Worm (Caenorhabditis elegans): Measurements from ENCODE around the gene T09A5.14.

Gene T09A5.14

DNA sequence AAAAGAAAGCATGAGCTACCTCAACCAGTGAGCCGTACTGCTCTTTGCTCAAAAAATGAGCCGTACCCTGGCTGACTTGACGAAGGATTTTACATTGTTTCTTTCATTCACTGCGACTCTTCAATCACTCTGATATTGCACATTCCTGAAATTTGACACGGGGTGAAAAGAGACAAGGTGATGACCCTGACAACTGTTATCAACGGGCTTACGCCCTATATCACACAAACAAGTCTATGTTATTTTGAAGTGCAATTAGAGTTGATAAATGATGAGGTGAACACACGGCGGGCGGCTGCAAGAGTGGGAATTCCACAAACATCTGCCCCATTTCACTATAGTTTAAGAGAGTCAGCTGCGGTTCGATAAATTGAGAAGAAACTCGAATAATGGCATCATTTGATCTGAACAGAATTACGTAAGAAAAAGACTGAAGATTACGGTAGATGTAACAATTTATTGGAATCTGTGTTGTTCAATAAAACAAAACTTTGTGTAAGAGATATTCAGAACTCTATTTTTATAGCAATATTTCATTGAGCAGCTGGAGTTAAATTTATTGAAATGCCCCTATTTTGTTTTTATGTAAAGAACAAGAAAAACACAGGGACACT lies 4.6 kb downstream of the T09A5.14 start:
- no peak for TF ChIP-seq unc-62 (GFP tag; optimal IDR thresholded peaks at IDR 0.05)

DNA sequence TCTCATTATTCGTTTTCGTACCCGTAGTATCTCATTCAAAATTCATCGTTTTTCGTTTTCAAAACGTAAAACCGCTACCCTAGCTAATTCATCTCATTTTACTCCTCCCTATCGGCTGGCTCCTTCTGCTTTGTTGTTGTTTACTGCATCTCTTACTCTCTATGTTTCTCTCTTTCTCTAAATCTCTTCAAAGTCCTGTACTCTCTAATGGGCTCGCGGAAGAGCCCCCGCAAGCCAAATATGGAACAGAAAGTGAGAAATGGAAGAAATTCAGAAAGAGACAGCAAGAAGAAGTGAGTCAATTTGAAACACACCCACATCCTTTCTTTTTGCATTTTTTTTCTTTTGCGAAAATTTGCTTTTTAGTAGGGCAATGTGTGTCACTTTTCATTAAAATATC lies 6.5 kb downstream of the T09A5.14 start:
- no peak for TF ChIP-seq unc-62 (GFP tag; optimal IDR thresholded peaks at IDR 0.05)

DNA sequence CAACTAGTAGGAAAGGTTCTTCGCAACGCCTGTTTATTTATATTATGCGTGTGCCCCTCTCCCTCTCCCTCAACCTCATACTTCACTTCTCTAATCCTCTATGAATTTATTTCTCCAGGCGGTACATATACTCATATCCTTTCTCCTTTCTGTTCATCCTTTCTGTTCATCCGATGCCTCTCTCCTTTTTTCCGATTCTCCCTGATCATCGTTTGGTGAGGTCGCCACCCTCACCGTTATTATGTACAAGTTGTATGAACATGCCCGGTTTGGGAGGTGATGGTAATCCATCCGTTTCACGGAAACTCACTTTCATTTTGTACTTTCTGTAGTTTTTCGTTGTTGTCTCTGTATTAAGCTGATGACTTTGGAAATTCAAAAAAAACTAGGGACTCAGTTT lies 7.5 kb downstream of the T09A5.14 start:
- no peak for TF ChIP-seq unc-62 (GFP tag; optimal IDR thresholded peaks at IDR 0.05)

DNA sequence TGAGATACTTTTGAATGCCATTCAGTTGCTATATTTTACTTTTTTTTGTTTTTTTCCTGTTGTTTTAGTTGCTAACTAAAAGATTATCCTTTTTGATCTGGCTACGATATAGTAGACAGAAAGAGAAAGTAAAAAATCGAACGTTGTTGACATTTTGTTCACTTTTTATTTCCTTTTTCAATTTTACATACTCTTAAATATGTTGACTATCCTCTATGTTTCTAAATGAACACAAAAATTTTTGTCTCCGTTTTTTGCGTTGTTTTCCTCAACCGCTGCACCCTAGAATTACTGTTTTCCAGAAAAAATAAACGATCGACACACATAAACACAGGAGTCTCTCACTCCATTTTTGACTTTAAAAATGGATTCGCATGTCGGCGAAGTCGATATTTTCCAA lies 9.9 kb downstream of the T09A5.14 start, which contains the start of gene klp-3:
TSS of gene klp-3 (plus strand) at position 301 of the 400 bp plus-strand sequence.
- no peak for TF ChIP-seq unc-62 (GFP tag; optimal IDR thresholded peaks at IDR 0.05)

DNA sequence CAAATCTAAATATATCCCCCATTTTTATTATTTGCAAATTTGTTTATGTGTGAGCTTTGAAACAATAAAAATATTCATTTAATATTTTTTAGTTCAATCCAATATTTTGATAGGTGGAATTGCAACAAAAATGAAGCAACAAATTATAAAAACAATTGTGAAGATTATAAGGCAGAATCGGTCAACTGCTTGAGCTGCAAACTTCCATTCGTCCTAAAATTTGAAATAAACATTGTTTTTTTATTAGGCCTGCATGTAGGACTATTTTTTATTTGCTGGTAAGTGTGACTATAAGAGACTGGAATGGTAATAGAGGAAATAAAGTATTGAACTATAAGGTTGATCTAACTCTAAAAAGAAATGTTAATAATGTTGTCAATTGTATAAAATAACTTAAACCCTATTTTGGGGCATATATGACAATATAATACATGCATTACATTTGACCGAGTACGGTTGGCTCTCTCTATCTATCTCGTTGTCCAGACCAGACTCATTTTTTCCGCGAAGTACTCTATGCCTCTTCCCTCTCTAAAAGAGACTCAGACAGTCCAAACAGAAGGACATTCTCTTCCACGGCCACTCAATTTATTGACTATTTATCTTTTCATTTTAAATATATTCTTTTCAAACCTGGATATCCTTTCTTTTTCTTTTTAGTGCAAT lies 13.6 kb downstream of the T09A5.14 start, which contains the start of gene T09A5.4:
TSS of gene T09A5.4 (plus strand) at position 616 of the 666 bp plus-strand sequence.
- no peak for TF ChIP-seq unc-62 (GFP tag; optimal IDR thresholded peaks at IDR 0.05)

DNA sequence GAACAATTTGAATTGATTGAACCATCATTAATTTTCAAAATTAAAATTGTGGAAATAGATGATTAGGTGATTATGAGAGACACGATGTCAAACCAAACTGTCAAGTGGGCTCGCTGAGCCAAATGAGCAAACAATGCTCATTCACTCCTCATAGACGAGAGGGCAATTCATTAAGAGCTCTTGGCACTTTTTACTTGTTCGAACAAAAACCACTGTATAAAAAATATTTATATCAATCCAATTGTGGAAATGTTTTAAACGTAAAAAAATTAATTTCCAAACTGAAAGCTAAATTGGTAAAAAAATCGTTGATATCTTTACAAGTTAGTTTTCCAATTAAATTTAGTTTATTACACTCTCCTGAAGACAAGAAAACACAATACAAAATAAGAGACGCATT lies 17.5 kb downstream of the T09A5.14 start, which contains the start of gene acr-7:
TSS of gene acr-7 (minus strand) at position 101 of the 400 bp plus-strand sequence.
- no peak for TF ChIP-seq unc-62 (GFP tag; optimal IDR thresholded peaks at IDR 0.05)

DNA sequence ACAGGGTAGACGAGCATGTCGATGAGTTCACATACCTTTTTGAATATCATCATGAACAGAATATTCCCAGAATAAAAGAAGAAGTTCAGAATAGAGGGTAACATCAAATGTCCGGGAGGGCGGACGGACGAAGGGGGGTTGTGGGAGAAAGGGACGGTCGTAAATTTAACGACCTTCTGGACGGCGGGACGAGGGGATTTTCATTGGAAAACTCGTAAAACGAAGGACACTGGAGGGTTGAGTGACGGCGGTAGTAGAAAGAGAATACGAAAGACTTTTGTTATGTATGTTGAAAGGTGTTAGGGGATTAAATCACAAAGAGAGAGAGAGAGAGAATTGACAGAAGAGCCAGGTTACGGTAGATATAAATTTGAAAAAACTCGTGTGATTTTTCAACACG lies 18.4 kb downstream of the T09A5.14 start:
- no peak for TF ChIP-seq unc-62 (GFP tag; optimal IDR thresholded peaks at IDR 0.05)

DNA sequence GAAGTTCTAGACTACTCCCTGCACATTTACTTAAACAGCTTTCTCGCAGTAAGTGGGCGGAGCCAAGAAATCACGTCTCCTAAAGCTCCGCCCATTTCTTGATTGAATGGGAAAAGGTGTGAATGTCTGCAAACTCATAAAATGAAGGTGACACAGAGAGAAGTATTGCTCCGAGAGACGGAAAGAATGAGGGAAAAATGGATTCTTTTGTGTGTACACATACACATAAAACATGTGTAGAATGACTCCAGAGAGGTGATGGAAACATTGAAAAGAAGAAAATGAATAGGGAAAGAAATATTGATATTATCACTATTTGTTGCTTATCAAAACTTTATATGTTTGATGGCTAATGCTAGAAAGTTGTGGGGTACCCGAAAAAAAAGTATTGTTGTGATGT lies 19.3 kb downstream of the T09A5.14 start:
- no peak for TF ChIP-seq unc-62 (GFP tag; optimal IDR thresholded peaks at IDR 0.05)

DNA sequence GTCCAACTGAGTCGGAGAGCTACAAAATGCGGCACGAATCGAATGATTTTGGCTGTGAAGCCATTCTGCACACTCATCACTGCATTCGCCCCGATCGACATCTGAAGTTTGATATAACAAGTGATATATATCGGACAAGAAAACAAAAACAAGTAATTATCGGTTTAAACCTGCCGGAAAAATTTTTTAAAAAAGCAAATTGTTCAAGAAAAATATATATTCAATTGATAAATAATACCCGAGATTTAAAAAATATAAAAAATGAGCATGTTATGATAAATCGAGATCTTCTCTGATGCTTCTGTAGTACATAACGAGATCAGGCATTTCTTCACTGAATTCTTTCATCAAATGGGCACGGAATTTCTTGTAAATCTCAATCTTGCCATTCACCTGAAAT lies 21.5 kb downstream of the T09A5.14 start, which contains the start of gene T09A5.5:
TSS of gene T09A5.5 (minus strand) at position 101 of the 400 bp plus-strand sequence.
- no peak for TF ChIP-seq unc-62 (GFP tag; optimal IDR thresholded peaks at IDR 0.05)

DNA sequence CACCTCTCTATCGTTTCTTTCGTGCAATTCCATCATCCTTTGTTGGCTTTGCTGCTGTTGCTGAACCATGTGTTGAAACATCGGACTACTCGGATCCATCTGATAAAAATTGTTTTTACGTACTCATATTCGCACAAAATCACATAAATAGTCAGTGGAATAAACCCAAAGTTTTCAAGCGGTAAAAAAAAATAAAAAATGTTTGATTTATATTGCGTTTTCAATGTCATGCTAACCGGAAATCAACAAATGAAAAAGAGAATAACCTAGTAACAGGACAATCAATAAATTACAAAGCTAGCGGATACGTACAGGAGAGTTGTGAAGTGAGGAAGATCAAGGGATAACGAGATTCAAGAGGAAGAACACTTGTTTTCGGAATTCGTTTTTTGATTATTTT lies 22.8 kb downstream of the T09A5.14 start, which contains the start of gene mdt-10:
TSS of gene mdt-10 (minus strand) at position 101 of the 400 bp plus-strand sequence.
- TF ChIP-seq unc-62 (GFP tag; optimal IDR thresholded peaks at IDR 0.05) = no peak

DNA sequence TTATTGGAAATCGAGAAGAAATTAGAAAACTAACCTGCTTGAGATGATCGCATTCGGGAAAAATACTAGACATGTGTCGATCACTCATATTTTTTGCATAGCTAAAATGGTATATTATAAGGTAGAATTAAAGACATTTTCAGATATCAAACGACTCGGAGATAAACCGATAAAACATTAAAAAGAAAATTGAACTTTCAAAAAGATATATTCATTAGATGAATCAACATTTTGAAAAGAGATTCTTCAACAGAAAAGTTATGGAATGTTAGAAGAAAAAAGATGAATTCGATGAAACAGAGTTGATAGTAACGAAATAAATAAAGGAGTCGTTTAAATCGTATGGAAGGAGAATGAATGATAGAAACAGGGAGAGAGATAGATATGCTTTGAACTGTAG lies 23.5 kb downstream of the T09A5.14 start, which contains the start of gene mdmh-35:
TSS of gene mdmh-35 (minus strand) at position 101 of the 400 bp plus-strand sequence.
- TF ChIP-seq unc-62 (GFP tag; optimal IDR thresholded peaks at IDR 0.05) = no peak

DNA sequence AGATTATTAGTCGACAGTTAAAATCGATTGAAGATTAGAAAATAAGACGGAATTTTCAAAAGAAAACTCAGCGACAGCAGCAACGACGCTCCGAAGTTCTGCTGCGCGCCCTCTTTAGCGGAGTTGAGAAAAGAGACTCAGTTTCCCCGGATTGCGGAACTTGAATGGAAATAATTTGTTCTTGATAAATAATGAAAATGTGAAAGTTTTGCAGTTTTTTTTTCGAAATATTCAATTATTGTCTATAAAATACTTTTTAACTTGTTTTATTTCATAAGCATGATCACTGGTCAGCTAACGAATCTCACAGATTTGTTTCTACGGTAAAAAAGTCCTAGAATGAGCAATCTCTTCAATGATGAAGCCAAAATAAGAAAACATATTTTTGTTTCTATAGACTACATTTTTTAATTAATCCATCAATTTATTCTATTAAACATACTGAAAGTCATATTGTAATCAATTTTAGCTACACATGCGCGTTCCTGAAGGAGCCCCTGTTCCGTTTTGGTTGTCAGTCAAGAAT lies 25.4 kb downstream of the T09A5.14 start, which contains the start of the genes cec-3 and T09A5.15:
TSS of gene cec-3 (minus strand) at position 116 of the 526 bp plus-strand sequence.
TSS of gene T09A5.15 (plus strand) at position 476 of the 526 bp plus-strand sequence.
- TF ChIP-seq unc-62 (GFP tag; optimal IDR thresholded peaks at IDR 0.05) = no peak

DNA sequence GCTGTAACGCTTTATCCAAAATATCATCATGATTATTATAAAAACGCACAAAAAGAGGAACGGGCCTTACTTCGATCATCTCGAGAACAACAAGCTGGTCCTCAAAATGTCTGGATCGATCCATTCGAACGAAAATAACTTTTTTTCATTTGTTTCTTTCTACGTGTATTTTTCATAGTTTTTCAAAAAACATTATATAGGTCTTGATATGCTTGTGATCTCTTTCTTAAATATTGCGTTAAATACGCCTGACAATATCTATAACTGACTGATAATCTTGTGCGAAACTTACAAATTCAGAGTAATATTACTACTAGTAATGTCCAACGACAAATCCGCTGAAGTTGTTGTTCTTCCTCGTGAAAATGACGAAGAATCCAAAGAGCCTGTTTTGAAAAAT lies 25.9 kb downstream of the T09A5.14 start, which contains the start of gene sds-22:
TSS of gene sds-22 (plus strand) at position 301 of the 400 bp plus-strand sequence.
- no peak for TF ChIP-seq unc-62 (GFP tag; optimal IDR thresholded peaks at IDR 0.05)

DNA sequence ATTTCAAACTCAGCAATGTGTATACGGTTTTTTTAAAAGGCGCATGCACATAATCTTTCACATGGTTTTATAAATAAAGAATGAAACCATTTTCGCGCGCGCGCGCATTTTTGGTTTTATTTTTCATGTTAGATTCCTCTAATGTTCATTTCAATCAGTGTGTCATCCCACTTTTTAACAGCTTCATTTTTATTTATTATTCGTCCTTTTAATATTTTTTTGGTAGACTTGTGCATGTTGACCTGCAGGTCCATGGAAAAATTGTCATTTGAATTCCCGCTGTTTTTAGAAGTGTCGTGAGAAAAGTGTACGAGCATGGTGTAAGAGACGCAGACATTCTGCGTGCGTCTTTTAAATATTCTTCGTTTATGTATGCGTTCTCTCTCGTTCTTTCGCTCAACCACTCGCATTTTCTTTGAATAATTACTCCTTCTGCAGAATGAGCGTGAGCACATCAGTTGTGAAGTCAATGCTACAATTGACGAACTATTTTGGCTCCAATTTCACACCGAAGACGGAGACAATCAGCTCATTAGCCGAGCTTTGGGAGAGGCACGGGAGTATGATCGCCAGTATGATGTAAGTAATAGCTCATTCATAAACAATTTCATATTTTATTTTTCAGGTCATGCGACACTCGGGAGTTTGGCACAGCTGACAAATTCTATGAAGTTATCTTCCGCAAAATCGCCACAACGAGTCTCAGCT lies 28.2 kb downstream of the T09A5.14 start, which contains the start of gene lin-5:
TSS of gene lin-5 (plus strand) at position 354 of the 708 bp plus-strand sequence.
- TF ChIP-seq unc-62 (GFP tag; optimal IDR thresholded peaks at IDR 0.05) = no peak

DNA sequence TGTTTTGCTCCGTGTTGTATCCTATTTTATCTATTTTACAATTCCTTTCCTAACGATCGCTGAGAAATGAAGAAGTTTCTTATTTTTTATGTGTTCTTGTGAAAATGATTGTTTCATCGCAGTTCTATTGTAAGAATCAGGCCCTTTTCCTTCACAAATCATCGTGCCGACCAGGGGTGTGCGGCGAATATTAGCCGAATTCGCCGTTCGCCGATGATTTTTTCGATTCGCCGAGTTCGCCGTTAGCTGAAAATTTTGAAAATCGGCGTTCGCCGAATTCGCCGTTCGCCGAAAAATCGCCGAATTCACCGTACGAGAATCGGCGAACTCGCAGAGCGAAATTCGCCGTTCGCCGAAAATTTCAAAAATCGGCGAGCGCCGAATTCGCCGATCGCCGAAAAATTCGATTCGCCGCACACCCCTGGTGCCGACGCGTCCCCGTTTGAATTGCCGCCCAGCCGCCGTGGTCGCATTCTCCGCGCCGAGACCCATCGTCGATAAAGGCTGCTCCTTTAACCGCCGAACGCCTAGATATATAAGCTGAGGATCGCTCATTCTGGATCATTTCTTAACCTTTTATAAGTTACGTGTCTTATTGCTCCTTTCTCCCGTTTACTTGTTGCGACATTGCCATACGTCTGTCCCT lies 31.4 kb downstream of the T09A5.14 start:
- TF ChIP-seq unc-62 (GFP tag; optimal IDR thresholded peaks at IDR 0.05) = no peak

All from whole organism, dauer.